Fruit fly (Drosophila melanogaster): Measurements from ENCODE around the gene Actn3.

dm6 chr3R:16936319-16936718 is 41.3 kb downstream of the Actn3 start:
- TF ChIP-seq CTCF (optimal IDR thresholded peaks at IDR 0.05) (no peak), CG8478 (optimal IDR thresholded peaks at IDR 0.05) (no peak)

All from S2 (cell line).